Worm (Caenorhabditis elegans): ENCODE results near the gene ttr-6.

- no peak for TF ChIP-seq ztf-11 (tag; optimal IDR thresholded peaks at IDR 0.05)
- no peak for TF ChIP-seq tbx-8 (GFP tag; optimal IDR thresholded peaks at IDR 0.05)
- TF ChIP-seq nhr-12 (tag; optimal IDR thresholded peaks at IDR 0.05), result no peak
- no peak for TF ChIP-seq nhr-76 (tag; optimal IDR thresholded peaks at IDR 0.05)
- TF ChIP-seq unc-120 (tag; optimal IDR thresholded peaks at IDR 0.05; ENCODE audit: poor library complexity, severe bottlenecking), result no peak
- no peak for TF ChIP-seq sem-2 (GFP tag; optimal IDR thresholded peaks at IDR 0.05)
- no peak for TF ChIP-seq unc-62 (GFP tag; optimal IDR thresholded peaks at IDR 0.05)
- no peak for TF ChIP-seq ham-2 (GFP tag; optimal IDR thresholded peaks at IDR 0.05)
- TF ChIP-seq nhr-237 (tag; optimal IDR thresholded peaks at IDR 0.05), result no peak
- TF ChIP-seq snpc-4 (tag; optimal IDR thresholded peaks at IDR 0.05), result no peak
- TF ChIP-seq pha-4 (tag; optimal IDR thresholded peaks at IDR 0.05), result no peak
Measured at ce11 chrX:6646387-6647061, 49.6 kb upstream of the ttr-6 start.

Measured in whole organism, mixed stage, embryonic.